Worm (Caenorhabditis elegans) whole organism, early embryonic: ENCODE data around the gene hot-1.

Source experiments
- aly-1 ChIP-seq: sonication (generic microtip); optimal IDR thresholded peaks from 2 replicates; lab custom pipeline; 2016; ENCODE audit warnings: missing genetic modification characterization, missing compliant biosample characterization
- ama-1 ChIP-seq: fragments of 150-350 bp; optimal IDR thresholded peaks from 2 replicates; lab custom pipeline; 2014
- ets-7 ChIP-seq: sonication (generic microtip); optimal IDR thresholded peaks from 2 replicates; lab custom pipeline; 2016; ENCODE audit warnings: missing genotype, missing genetic modification characterization, missing compliant biosample characterization
- flt-1 ChIP-seq: fragments of 200-800 bp; sonication (Bioruptor generic); IDR thresholded peaks from 2 replicates; pipeline ENCODE4 v1.3.6; 2022; ENCODE audit warnings: missing genetic modification characterization, missing compliant biosample characterization
- hmbx-1 ChIP-seq: sonication (generic microtip); optimal IDR thresholded peaks from 2 replicates; lab custom pipeline; 2016; ENCODE audit warnings: mild to moderate bottlenecking, missing genetic modification characterization, missing compliant biosample characterization
- pes-1 ChIP-seq: fragments of 200-800 bp; sonication (Bioruptor generic); IDR thresholded peaks from 2 replicates; pipeline ENCODE4 v1.3.6; 2022; ENCODE audit warnings: missing genetic modification reagents, missing genetic modification characterization, missing compliant biosample characterization

ce11 chrV:14663006-14663405 lies 42.1 kb downstream of the hot-1 start, which contains the start of gene C47E8.9:
- TF ChIP-seq ama-1 (lab: Kevin White, UChicago), result no peak
- no peak for TF ChIP-seq hmbx-1 (tag; lab: Kevin White, UChicago)
- no peak for TF ChIP-seq ets-7 (tag; lab: Kevin White, UChicago)
- no peak for TF ChIP-seq aly-1 (tag; lab: Kevin White, UChicago)
- TF ChIP-seq flt-1 (GFP tag; lab: Robert Waterston, UW), result no peak
- TF ChIP-seq pes-1 (GFP tag; lab: Robert Waterston, UW), result no peak
